Fruit fly (Drosophila melanogaster) whole organism: ENCODE data around the gene if.

Experiments
- CG8478 ChIP-seq: fragments of >200 bp; optimal IDR thresholded peaks from 2 replicates; lab custom pipeline; 2018; ENCODE audit warnings: inconsistent platforms
- Dll ChIP-seq: fragments of >200 bp; optimal IDR thresholded peaks from 2 replicates; lab custom pipeline; 2017
- EcR ChIP-seq, 2 experiments: fragments of >200 bp; optimal IDR thresholded peaks; 2 replicates each; lab custom pipeline; 2017; ENCODE audit warnings: missing biosample characterization in 2 of 2, missing genetic modification characterization in 2 of 2, missing genetic modification reagents in 2 of 2
- psq ChIP-seq: fragments of >200 bp; optimal IDR thresholded peaks from 2 replicates; lab custom pipeline; 2017
- usp ChIP-seq: fragments of >200 bp; optimal IDR thresholded peaks from 2 replicates; lab custom pipeline; 2017; ENCODE audit warnings: missing biosample characterization, missing genetic modification characterization, mixed read lengths

dm6 chrX:16822080-16822479 lies 38.8 kb upstream of the if start:
- TF ChIP-seq EcR (GFP tag; optimal IDR thresholded peaks at IDR 0.05; lab: Kevin White, UChicago) (no peak), CG8478 (lab: Kevin White, UChicago) (no peak), usp (GFP tag; lab: Kevin White, UChicago) (no peak), psq (lab: Kevin White, UChicago) (no peak), Dll (lab: Kevin White, UChicago) (no peak)
